Worm (Caenorhabditis elegans): ENCODE measurements around the gene chil-10.

Gene chil-10

DNA sequence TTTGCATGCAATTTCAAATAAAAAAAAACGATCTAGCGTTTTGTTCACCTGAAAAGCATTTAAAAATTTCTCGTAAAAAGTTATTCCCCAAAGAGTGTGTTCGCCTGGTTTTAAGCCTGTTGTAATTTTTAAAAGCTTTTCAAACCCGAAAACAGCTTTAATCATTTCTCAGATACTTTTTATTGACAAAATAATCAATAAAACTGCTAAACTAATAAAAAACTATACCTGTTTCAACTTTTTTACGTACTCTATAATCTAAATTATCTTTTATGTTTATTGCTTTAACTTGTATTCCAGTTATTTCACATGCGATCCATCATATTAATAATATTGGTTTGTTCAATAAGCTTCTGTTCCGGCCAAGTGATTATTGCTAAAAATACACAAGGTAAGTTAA, 46.4 kb downstream of the chil-10 start, which contains the start of gene cutl-21:
Gene cutl-21 (plus strand): TSS at position 301 of the 400 bp plus-strand sequence.
- TF ChIP-seq hlh-15 (tag; optimal IDR thresholded peaks at IDR 0.05) = no peak
- no peak for TF ChIP-seq pha-4 (tag; optimal IDR thresholded peaks at IDR 0.05)
- TF ChIP-seq hlh-6 (tag; optimal IDR thresholded peaks at IDR 0.05) = no peak
- TF ChIP-seq sox-2 (GFP tag; IDR thresholded peaks at IDR 0.05) = no peak

DNA sequence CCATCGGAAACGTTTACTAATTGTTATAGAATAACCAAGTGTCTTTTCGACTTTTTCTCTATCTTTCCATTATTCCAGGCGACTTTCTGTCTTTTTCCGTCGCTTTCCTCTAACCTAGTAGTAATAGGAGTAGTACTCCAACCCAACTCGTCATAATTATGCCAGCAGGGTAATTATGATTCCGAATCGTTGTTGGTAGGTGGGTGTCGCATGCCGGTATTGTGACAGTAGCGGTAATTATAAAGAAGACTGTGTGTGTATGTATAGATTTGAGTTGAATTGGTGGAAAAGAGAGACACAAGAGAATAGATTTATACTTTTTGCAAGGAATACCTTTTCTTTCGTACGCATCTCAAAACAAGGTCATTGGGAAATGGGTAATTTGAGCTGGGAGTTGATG, 47.3 kb downstream of the chil-10 start:
- no peak for TF ChIP-seq fax-1 (tag; optimal IDR thresholded peaks at IDR 0.05)
- no peak for TF ChIP-seq ama-1 (optimal IDR thresholded peaks at IDR 0.05)
- no peak for TF ChIP-seq elt-2 (tag; optimal IDR thresholded peaks at IDR 0.05)
- TF ChIP-seq F13H6.1 (tag; optimal IDR thresholded peaks at IDR 0.05) = no peak
- TF ChIP-seq hlh-8 (tag; optimal IDR thresholded peaks at IDR 0.05) = no peak
- TF ChIP-seq zip-5 (tag; optimal IDR thresholded peaks at IDR 0.05) = no peak
- no peak for TF ChIP-seq pha-2 (tag; optimal IDR thresholded peaks at IDR 0.05)
- TF ChIP-seq rnt-1 (tag; optimal IDR thresholded peaks at IDR 0.05) = no peak
- no peak for TF ChIP-seq sox-4 (tag; optimal IDR thresholded peaks at IDR 0.05)
- peak; percentile 77 for TF ChIP-seq ceh-31 (tag; optimal IDR thresholded peaks at IDR 0.05)
- TF ChIP-seq pha-4 (tag; optimal IDR thresholded peaks at IDR 0.05) = no peak
- no peak for TF ChIP-seq eyg-1 (tag; optimal IDR thresholded peaks at IDR 0.05)
- no peak for TF ChIP-seq T23F11.4 (GFP tag; optimal IDR thresholded peaks at IDR 0.05)
- no peak for TF ChIP-seq ceh-6 (GFP tag; optimal IDR thresholded peaks at IDR 0.05)
- 0 out of 2 replicates have a peak, but pooled peaks have one; percentile 19 for TF ChIP-seq sox-2 (GFP tag; IDR thresholded peaks at IDR 0.05)
- TF ChIP-seq C38D4.7 (GFP tag; optimal IDR thresholded peaks at IDR 0.05) = no peak
- peak; percentile 57 for TF ChIP-seq pros-1 (tag; optimal IDR thresholded peaks at IDR 0.05)
- no peak for TF ChIP-seq K02D7.2 (tag; optimal IDR thresholded peaks at IDR 0.05)
- TF ChIP-seq ceh-34 (tag; optimal IDR thresholded peaks at IDR 0.05) = no peak

DNA sequence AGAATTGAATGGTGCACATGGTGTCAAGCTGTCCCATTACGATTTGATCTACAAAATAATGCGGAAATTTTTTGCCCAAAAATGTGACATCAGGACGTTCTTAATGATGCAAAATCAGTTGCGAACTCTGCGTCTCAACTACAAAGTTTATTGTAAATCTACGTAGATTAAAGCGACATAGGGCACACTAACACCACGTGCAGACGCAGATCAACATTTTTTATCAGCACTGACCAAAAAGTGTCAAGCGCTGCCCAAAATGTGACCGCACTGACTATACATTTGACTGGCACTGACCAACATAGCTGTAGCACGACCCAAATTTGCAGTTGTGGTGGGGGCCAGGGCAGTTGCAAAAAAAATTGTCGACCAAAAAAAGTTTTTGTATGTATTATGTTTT, 51.8 kb downstream of the chil-10 start:
- TF ChIP-seq hlh-30 (tag; optimal IDR thresholded peaks at IDR 0.05; ENCODE audit: insufficient read depth) (no peak), ama-1 (optimal IDR thresholded peaks at IDR 0.05) (no peak), mec-3 (tag; optimal IDR thresholded peaks at IDR 0.05; ENCODE audit: borderline replicate concordance) (no peak), elt-4 (tag; optimal IDR thresholded peaks at IDR 0.05) (no peak), hlh-13 (GFP tag; optimal IDR thresholded peaks at IDR 0.05) (no peak), lin-11 (tag; optimal IDR thresholded peaks at IDR 0.05) (no peak), eyg-1 (tag; optimal IDR thresholded peaks at IDR 0.05) (no peak), pat-9 (tag; optimal IDR thresholded peaks at IDR 0.05) (no peak), F13H6.1 (tag; optimal IDR thresholded peaks at IDR 0.05) (no peak)

Data from whole organism, late embryonic.